Worm (Caenorhabditis elegans) whole organism, late embryonic: Measurements from ENCODE around the gene csp-2.
A peak's percentile ranks its signal among the peaks of the same experiment; 100 is the strongest.
"Not testable (repeated sequence)": the region's sequence is repeated elsewhere in the genome, so short reads cannot be mapped to it uniquely, and the experiment has no call there.

Experiments
- C08G9.2 ChIP-seq: sonication (generic microtip); optimal IDR thresholded peaks from 2 replicates; lab custom pipeline; 2016; ENCODE audit warnings: mild to moderate bottlenecking, missing genetic modification characterization, moderate library complexity, missing compliant biosample characterization
- C38D4.7 ChIP-seq: fragments of 200-800 bp; sonication (Bioruptor generic); optimal IDR thresholded peaks from 2 replicates; lab custom pipeline; 2018; ENCODE audit warnings: mild to moderate bottlenecking, missing genetic modification characterization, moderate library complexity, missing compliant biosample characterization
- F13H6.1 ChIP-seq: sonication (generic microtip); optimal IDR thresholded peaks from 2 replicates; lab custom pipeline; 2016; ENCODE audit warnings: missing genetic modification characterization, missing compliant biosample characterization
- K09A11.1 ChIP-seq: sonication (generic microtip); optimal IDR thresholded peaks from 2 replicates; lab custom pipeline; 2017; ENCODE audit warnings: antibody characterized with exemption, mild to moderate bottlenecking, missing genetic modification characterization, missing compliant biosample characterization; ENCODE audit not compliant: insufficient read depth
- ahr-1 ChIP-seq: sonication (generic microtip); optimal IDR thresholded peaks from 2 replicates; lab custom pipeline; 2016; ENCODE audit warnings: missing genetic modification characterization, missing compliant biosample characterization
- ceh-18 ChIP-seq: sonication (generic microtip); optimal IDR thresholded peaks from 2 replicates; lab custom pipeline; 2016; ENCODE audit warnings: missing genetic modification characterization, missing compliant biosample characterization
- ceh-22 ChIP-seq: sonication (generic microtip); optimal IDR thresholded peaks from 2 replicates; lab custom pipeline; 2017; ENCODE audit warnings: missing biosample characterization, missing genetic modification characterization
- ceh-30 ChIP-seq: fragments of 150-350 bp; optimal IDR thresholded peaks from 2 replicates; lab custom pipeline; 2014; ENCODE audit warnings: missing biosample characterization, missing genetic modification characterization
- ceh-45 ChIP-seq: fragments of 200-800 bp; sonication (Bioruptor generic); IDR thresholded peaks from 2 replicates; pipeline ENCODE4 v1.3.6; 2022; ENCODE audit warnings: missing genetic modification reagents, missing genetic modification characterization, missing compliant biosample characterization
- ceh-9 ChIP-seq: sonication (generic microtip); optimal IDR thresholded peaks from 2 replicates; lab custom pipeline; 2016; ENCODE audit warnings: mild to moderate bottlenecking, missing genetic modification characterization, inconsistent platforms, missing compliant biosample characterization
- dmd-4 ChIP-seq: sonication (generic microtip); optimal IDR thresholded peaks from 2 replicates; lab custom pipeline; 2016; ENCODE audit warnings: borderline replicate concordance, missing genetic modification characterization, missing compliant biosample characterization
- elt-4 ChIP-seq: sonication (generic microtip); optimal IDR thresholded peaks from 2 replicates; lab custom pipeline; 2016; ENCODE audit warnings: missing genetic modification characterization, missing compliant biosample characterization
- fkh-6 ChIP-seq: sonication (generic microtip); optimal IDR thresholded peaks from 2 replicates; lab custom pipeline; 2016; ENCODE audit warnings: missing genetic modification characterization, missing compliant biosample characterization
- hlh-13 ChIP-seq: fragments of 200-800 bp; sonication (Bioruptor generic); optimal IDR thresholded peaks from 2 replicates; lab custom pipeline; 2018; ENCODE audit warnings: mild to moderate bottlenecking, missing genetic modification characterization, missing compliant biosample characterization
- hlh-15 ChIP-seq: sonication (generic microtip); optimal IDR thresholded peaks from 2 replicates; lab custom pipeline; 2016; ENCODE audit warnings: missing genetic modification characterization, missing compliant biosample characterization
- lim-6 ChIP-seq: sonication (generic microtip); optimal IDR thresholded peaks from 2 replicates; lab custom pipeline; 2016; ENCODE audit warnings: missing genetic modification characterization, missing compliant biosample characterization
- nfya-1 ChIP-seq: sonication (generic microtip); optimal IDR thresholded peaks from 2 replicates; lab custom pipeline; 2017; ENCODE audit warnings: missing genetic modification characterization, mild to moderate bottlenecking, missing compliant biosample characterization, antibody characterized with exemption, moderate library complexity
- nhr-232 ChIP-seq: sonication (generic microtip); optimal IDR thresholded peaks from 2 replicates; lab custom pipeline; 2016; ENCODE audit warnings: missing genetic modification characterization, missing compliant biosample characterization
- pag-3 ChIP-seq: sonication (generic microtip); optimal IDR thresholded peaks from 2 replicates; lab custom pipeline; 2016; ENCODE audit warnings: missing compliant biosample characterization, missing genetic modification characterization, borderline replicate concordance
- pha-2 ChIP-seq: sonication (generic microtip); optimal IDR thresholded peaks from 2 replicates; lab custom pipeline; 2017; ENCODE audit warnings: mild to moderate bottlenecking, missing genetic modification characterization, missing compliant biosample characterization
- pqm-1 ChIP-seq: sonication (generic microtip); optimal IDR thresholded peaks from 2 replicates; lab custom pipeline; 2016; ENCODE audit warnings: missing genetic modification characterization, missing compliant biosample characterization
- pros-1 ChIP-seq: fragments of 150-350 bp; optimal IDR thresholded peaks from 2 replicates; lab custom pipeline; 2014; ENCODE audit warnings: missing biosample characterization, missing genetic modification reagents, missing genetic modification characterization
- ref-2 ChIP-seq: sonication (generic microtip); optimal IDR thresholded peaks from 2 replicates; lab custom pipeline; 2016; ENCODE audit warnings: missing genetic modification characterization, missing compliant biosample characterization
- sdc-2 ChIP-seq: sonication (generic microtip); optimal IDR thresholded peaks from 2 replicates; lab custom pipeline; 2016; ENCODE audit warnings: missing genotype, missing genetic modification characterization, missing compliant biosample characterization
- syd-9 ChIP-seq: sonication (generic microtip); optimal IDR thresholded peaks from 2 replicates; lab custom pipeline; 2016; ENCODE audit warnings: mild to moderate bottlenecking, missing genetic modification characterization, moderate library complexity, missing compliant biosample characterization
- tbx-7 ChIP-seq: sonication (generic microtip); optimal IDR thresholded peaks from 2 replicates; lab custom pipeline; 2016; ENCODE audit warnings: missing genotype, missing genetic modification characterization, missing compliant biosample characterization
- ttx-3 ChIP-seq: sonication (generic microtip); optimal IDR thresholded peaks from 2 replicates; lab custom pipeline; 2016; ENCODE audit warnings: missing genetic modification reagents, missing genetic modification characterization, missing compliant biosample characterization
- unc-42 ChIP-seq: sonication (generic microtip); optimal IDR thresholded peaks from 2 replicates; lab custom pipeline; 2016; ENCODE audit warnings: missing genotype, missing genetic modification characterization, missing compliant biosample characterization
- zip-5 ChIP-seq: sonication (generic microtip); optimal IDR thresholded peaks from 2 replicates; lab custom pipeline; 2016; ENCODE audit warnings: missing genetic modification characterization, missing compliant biosample characterization
- ztf-16 ChIP-seq: sonication (generic microtip); optimal IDR thresholded peaks from 2 replicates; lab custom pipeline; 2017; ENCODE audit warnings: missing genetic modification characterization, missing compliant biosample characterization

The csp-2 gene

ce11 chrIV:6342876-6343275 lies 35.3 kb downstream of the csp-2 start, which contains the start of gene Y73B6BL.14:
Y73B6BL.14 (minus strand) TSS chrIV:6342976.
- TF ChIP-seq zip-5 (tag; lab: Kevin White, UChicago) (no peak), hlh-13 (GFP tag; lab: Kevin White, UChicago) (no peak), ref-2 (tag; lab: Kevin White, UChicago) (no peak), ttx-3 (tag; lab: Kevin White, UChicago) (no peak), ceh-18 (tag; lab: Kevin White, UChicago) (no peak), dmd-4 (tag; lab: Kevin White, UChicago) (no peak), ceh-9 (tag; lab: Kevin White, UChicago) (no peak), pha-2 (tag; lab: Kevin White, UChicago) (no peak), fkh-6 (no peak)

- not testable (repeated sequence) for TF ChIP-seq ceh-22, ceh-9, elt-4 (tag; lab: Kevin White, UChicago)
Observed at ce11 chrIV:6347213-6347612, 39.7 kb downstream of the csp-2 start, which contains the start of gene Y73B6BL.289. Y73B6BL.289 (plus strand) TSS chrIV:6347513.

DNA sequence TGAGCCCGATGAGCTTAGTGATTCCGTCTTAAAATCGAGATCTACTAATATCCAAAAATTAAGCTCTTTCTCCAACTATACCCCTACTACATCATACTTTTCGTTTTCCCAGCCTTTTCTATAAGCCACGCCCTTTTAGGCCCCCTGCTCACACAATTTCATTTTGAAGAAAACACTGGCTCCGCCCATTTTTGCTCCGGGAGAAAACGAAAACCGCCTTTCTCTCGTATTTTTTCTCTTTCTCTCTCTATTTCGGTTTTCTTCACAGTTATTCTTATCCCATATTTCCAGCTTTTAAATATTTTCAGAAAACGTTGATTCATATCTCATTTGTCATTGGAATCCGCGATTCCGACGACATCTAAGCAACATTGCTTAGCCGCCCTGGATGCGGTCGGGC lies 54.1 kb downstream of the csp-2 start, which contains the start of gene Y73B6BL.47:
TSS of gene Y73B6BL.47 (plus strand) at position 301 of the 400 bp plus-strand sequence.
- TF ChIP-seq ceh-18 (tag; lab: Kevin White, UChicago) (no peak), C08G9.2 (tag; lab: Kevin White, UChicago) (no peak), unc-42 (peak; percentile 13)
- TF ChIP-seq, all 69 proteins: peak for 1

DNA sequence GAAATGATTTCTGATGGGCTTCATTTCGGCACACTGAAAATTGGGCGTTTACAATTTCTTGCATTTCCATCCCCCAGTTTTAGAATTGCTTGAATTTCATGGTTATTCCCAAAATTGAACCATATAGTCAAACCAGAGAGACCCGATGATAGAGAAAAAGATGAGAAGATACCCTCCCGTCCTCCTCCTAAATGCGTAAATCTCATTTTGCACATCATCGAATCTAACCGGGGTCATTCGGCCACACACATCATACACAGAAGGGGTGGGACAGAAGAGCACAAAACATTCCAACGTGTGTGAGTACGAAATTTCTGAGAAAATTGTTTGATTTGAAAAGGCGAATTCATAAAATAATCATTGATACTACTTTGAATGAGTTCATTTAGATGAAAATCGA lies 56.1 kb downstream of the csp-2 start:
- TF ChIP-seq unc-42 (peak; percentile 90), K09A11.1 (tag; lab: Kevin White, UChicago) (no peak)

ce11 chrIV:6365045-6365444 lies 57.5 kb downstream of the csp-2 start, which contains the start of gene Y73B6BL.270:
Y73B6BL.270 (plus strand) TSS chrIV:6365345.
- no peak for TF ChIP-seq unc-42
- no peak for TF ChIP-seq syd-9 (tag; lab: Kevin White, UChicago)
- TF ChIP-seq F13H6.1 = no peak
- no peak for TF ChIP-seq nfya-1 (tag; lab: Kevin White, UChicago)
- no peak for TF ChIP-seq lim-6
- TF ChIP-seq sdc-2 (tag; lab: Kevin White, UChicago) = no peak
- TF ChIP-seq pha-2 (tag; lab: Kevin White, UChicago) = no peak
- no peak for TF ChIP-seq ceh-45 (GFP tag; lab: Robert Waterston, UW)
- TF ChIP-seq tbx-7 (tag; lab: Kevin White, UChicago) = no peak
- no peak for TF ChIP-seq pqm-1
- TF ChIP-seq C38D4.7 (GFP tag; lab: Kevin White, UChicago) = no peak
- TF ChIP-seq ceh-30 (tag; lab: Kevin White, UChicago) = no peak
- TF ChIP-seq hlh-15 (tag; lab: Kevin White, UChicago) = no peak
- no peak for TF ChIP-seq nhr-232 (tag; lab: Kevin White, UChicago)
- TF ChIP-seq pros-1 (tag; lab: Kevin White, UChicago) = no peak
- TF ChIP-seq ahr-1 (tag; lab: Kevin White, UChicago) = no peak
- TF ChIP-seq ztf-16 (tag; lab: Kevin White, UChicago) = no peak
- TF ChIP-seq pag-3 = no peak
- TF ChIP-seq, all 69 proteins: peak for 0
